Worm (Caenorhabditis elegans): ENCODE measurements around the gene mth-1.

ce11 chrII:4209071-4209747 is 5.6 kb upstream of the mth-1 start, which contains the start of gene F31D5.6:
- no peak for TF ChIP-seq mep-1 (tag; optimal IDR thresholded peaks at IDR 0.05)
- TF ChIP-seq ama-1 (optimal IDR thresholded peaks at IDR 0.05), result no peak
- TF ChIP-seq ces-1 (GFP tag; optimal IDR thresholded peaks at IDR 0.05), result no peak
- TF ChIP-seq lin-39 (tag; optimal IDR thresholded peaks at IDR 0.05), result no peak
